Worm (Caenorhabditis elegans) whole organism, early embryonic: Measurements from ENCODE around the gene ttll-5.

ENCODE experiments used
- ama-1 ChIP-seq: fragments of 150-350 bp; optimal IDR thresholded peaks from 2 replicates; lab custom pipeline; 2014
- hmg-4 ChIP-seq: fragments of 200-800 bp; sonication (Bioruptor generic); optimal IDR thresholded peaks from 2 replicates; lab custom pipeline; 2018; ENCODE audit warnings: mild to moderate bottlenecking, missing genetic modification characterization, missing compliant biosample characterization

DNA sequence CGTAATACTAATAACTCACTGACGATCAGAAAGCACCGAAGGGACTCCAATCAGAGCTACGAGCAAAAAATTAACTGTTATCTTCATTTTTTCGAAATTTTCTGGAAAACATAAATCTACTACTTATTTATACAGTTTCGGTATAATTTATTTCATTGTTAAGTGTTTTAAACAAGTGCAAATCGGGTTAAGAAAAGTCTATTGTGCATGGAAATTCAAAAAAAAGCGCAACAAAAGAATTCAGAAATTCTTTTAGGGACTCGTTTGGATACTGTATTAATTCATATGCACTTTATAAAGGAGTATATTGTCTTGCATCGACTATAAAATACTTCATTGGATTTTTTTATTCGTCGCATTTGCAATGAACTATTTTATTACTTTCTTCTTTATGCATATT lies 36.7 kb upstream of the ttll-5 start, which contains the start of the genes nas-20 and nas-21:
- TF ChIP-seq hmg-4 (GFP tag; lab: Kevin White, UChicago) (no peak), ama-1 (lab: Kevin White, UChicago) (no peak)
